Fruit fly (Drosophila melanogaster) whole organism, embryonic: ENCODE measurements around the gene Lnk.

Source experiments
- Antp ChIP-seq: fragments of 200-800 bp; sonication (Bioruptor generic); optimal IDR thresholded peaks from 3 replicates; lab custom pipeline; 2016; ENCODE audit warnings: missing biosample characterization, missing genetic modification characterization
- Atf-2 ChIP-seq: fragments of 200-800 bp; sonication (Bioruptor generic); optimal IDR thresholded peaks from 2 replicates; lab custom pipeline; 2016; ENCODE audit warnings: missing biosample characterization, missing genetic modification characterization
- Atf6 ChIP-seq: fragments of 200-800 bp; sonication (Bioruptor generic); IDR thresholded peaks from 2 replicates; pipeline ENCODE4 v1.3.6; 2022; ENCODE audit warnings: missing biosample characterization, missing genetic modification characterization
- CG10366 ChIP-seq: fragments of 200-800 bp; sonication (Bioruptor generic); IDR thresholded peaks from 2 replicates; pipeline ENCODE4 v1.3.6; 2022; ENCODE audit warnings: missing biosample characterization, missing genetic modification characterization
- CG10654 ChIP-seq: fragments of 200-800 bp; sonication (Bioruptor generic); optimal IDR thresholded peaks from 2 replicates; lab custom pipeline; 2016; ENCODE audit warnings: missing biosample characterization, missing genetic modification characterization
- CG11398 ChIP-seq: fragments of 200-800 bp; sonication (Bioruptor generic); optimal IDR thresholded peaks from 2 replicates; lab custom pipeline; 2016; ENCODE audit warnings: missing biosample characterization, missing genetic modification characterization
- CG12391 ChIP-seq: fragments of 200-800 bp; sonication (Bioruptor generic); optimal IDR thresholded peaks from 3 replicates; lab custom pipeline; 2018; ENCODE audit warnings: missing biosample characterization, mild to moderate bottlenecking, missing genetic modification characterization, moderate library complexity
- CG15073 ChIP-seq: fragments of 200-800 bp; sonication (Bioruptor generic); optimal IDR thresholded peaks from 2 replicates; lab custom pipeline; 2016; ENCODE audit warnings: missing biosample characterization, missing genetic modification characterization
- CG15514 ChIP-seq: fragments of 200-800 bp; sonication (Bioruptor generic); optimal IDR thresholded peaks from 3 replicates; lab custom pipeline; 2017; ENCODE audit warnings: missing biosample characterization, missing genetic modification characterization, mild to moderate bottlenecking, moderate library complexity, missing genetic modification reagents
- CG16863 ChIP-seq: fragments of 200-800 bp; sonication (Bioruptor generic); optimal IDR thresholded peaks from 3 replicates; lab custom pipeline; 2016; ENCODE audit warnings: missing biosample characterization, missing genetic modification characterization
- CG17612 ChIP-seq: fragments of 200-800 bp; sonication (Bioruptor generic); IDR thresholded peaks from 2 replicates; pipeline ENCODE4 v1.3.6; 2022; ENCODE audit warnings: missing biosample characterization, missing genetic modification characterization
- CG18011 ChIP-seq: fragments of 200-800 bp; sonication (Bioruptor generic); optimal IDR thresholded peaks from 2 replicates; lab custom pipeline; 2017; ENCODE audit warnings: missing biosample characterization, missing genetic modification characterization, mild to moderate bottlenecking, moderate library complexity, missing genotype
- CG18764 ChIP-seq: fragments of 200-800 bp; sonication (Bioruptor generic); optimal IDR thresholded peaks from 3 replicates; lab custom pipeline; 2016; ENCODE audit warnings: missing biosample characterization, missing genetic modification characterization
- CG2120 ChIP-seq: fragments of 200-800 bp; sonication (Bioruptor generic); optimal IDR thresholded peaks from 3 replicates; lab custom pipeline; 2016; ENCODE audit warnings: missing biosample characterization, missing genetic modification characterization
- CG2678 ChIP-seq: fragments of 200-800 bp; sonication (Bioruptor generic); optimal IDR thresholded peaks from 3 replicates; lab custom pipeline; 2019; ENCODE audit warnings: missing biosample characterization, mild to moderate bottlenecking, missing genetic modification characterization, moderate library complexity
- CG3281 ChIP-seq: fragments of 200-800 bp; sonication (Bioruptor generic); optimal IDR thresholded peaks from 3 replicates; lab custom pipeline; 2017; ENCODE audit warnings: missing biosample characterization, mild to moderate bottlenecking, missing genetic modification characterization
- CG3407 ChIP-seq: fragments of 200-800 bp; sonication (Bioruptor generic); optimal IDR thresholded peaks from 2 replicates; lab custom pipeline; 2018; ENCODE audit warnings: missing biosample characterization, mild to moderate bottlenecking, missing genetic modification characterization
- D ChIP-seq, 2 experiments: fragments of 200-800 bp in 1 of 2; fragments of >200 bp in 1 of 2; sonication (Bioruptor generic) in 1 of 2; optimal IDR thresholded peaks; 2 replicates in 1 of 2; 3 replicates in 1 of 2; lab custom pipeline; 2017; ENCODE audit warnings: mild to moderate bottlenecking in 1 of 2, missing biosample characterization in 1 of 2, missing genetic modification characterization in 1 of 2, missing genetic modification reagents in 1 of 2
- Dip2 ChIP-seq: fragments of 200-800 bp; sonication (Bioruptor generic); IDR thresholded peaks from 2 replicates; pipeline ENCODE4 v1.3.6; 2022; ENCODE audit warnings: missing biosample characterization, missing genetic modification characterization
- E2f1 ChIP-seq: fragments of 200-800 bp; sonication (Bioruptor generic); IDR thresholded peaks from 2 replicates; pipeline ENCODE4 v1.3.6; 2022; ENCODE audit warnings: missing biosample characterization, missing genetic modification characterization
- Elba2 ChIP-seq: fragments of 200-800 bp; sonication (Bioruptor generic); optimal IDR thresholded peaks from 3 replicates; lab custom pipeline; 2016; ENCODE audit warnings: missing biosample characterization, missing genetic modification characterization
- Fer2 ChIP-seq: fragments of 200-800 bp; sonication (Bioruptor generic); optimal IDR thresholded peaks from 2 replicates; lab custom pipeline; 2018; ENCODE audit warnings: missing biosample characterization, mild to moderate bottlenecking, missing genetic modification characterization, moderate library complexity
- GATAe ChIP-seq: fragments of 200-800 bp; sonication (Bioruptor generic); conservative IDR thresholded peaks from 2 replicates; pipeline ENCODE4 v1.3.6; 2022; ENCODE audit warnings: missing biosample characterization, missing genetic modification characterization
- Gsc ChIP-seq: fragments of 200-800 bp; sonication (Bioruptor generic); IDR thresholded peaks from 2 replicates; pipeline ENCODE4 v1.3.6; 2022; ENCODE audit warnings: missing biosample characterization, missing genetic modification characterization
- H15 ChIP-seq: fragments of 200-800 bp; sonication (Bioruptor generic); IDR thresholded peaks from 3 replicates; pipeline ENCODE4 v1.3.6; 2022; ENCODE audit warnings: missing biosample characterization, missing genetic modification characterization
- Kr ChIP-seq: fragments of 200-800 bp; sonication (Bioruptor generic); optimal IDR thresholded peaks from 2 replicates; lab custom pipeline; 2017; ENCODE audit warnings: missing biosample characterization, mild to moderate bottlenecking, missing genetic modification characterization
- Meics ChIP-seq: fragments of 200-800 bp; sonication (Bioruptor generic); optimal IDR thresholded peaks from 2 replicates; lab custom pipeline; 2017; ENCODE audit warnings: missing biosample characterization, mild to moderate bottlenecking, missing genetic modification characterization
- NFAT ChIP-seq: fragments of 200-800 bp; sonication (Bioruptor generic); IDR thresholded peaks from 2 replicates; pipeline ENCODE4 v1.3.6; 2022; ENCODE audit warnings: missing biosample characterization, missing genetic modification characterization
- NK7.1 ChIP-seq: fragments of 200-800 bp; sonication (Bioruptor generic); optimal IDR thresholded peaks from 3 replicates; lab custom pipeline; 2016; ENCODE audit warnings: missing biosample characterization, missing genetic modification characterization
- Oli ChIP-seq: fragments of 200-800 bp; sonication (Bioruptor generic); optimal IDR thresholded peaks from 2 replicates; lab custom pipeline; 2018; ENCODE audit warnings: missing biosample characterization, mild to moderate bottlenecking, missing genetic modification characterization, moderate library complexity
- Side ChIP-seq: fragments of 200-800 bp; sonication (Bioruptor generic); optimal IDR thresholded peaks from 2 replicates; lab custom pipeline; 2016; ENCODE audit warnings: missing biosample characterization, missing genetic modification characterization
- YL-1 ChIP-seq: fragments of 200-800 bp; sonication (Bioruptor generic); optimal IDR thresholded peaks from 3 replicates; lab custom pipeline; 2017; ENCODE audit warnings: missing biosample characterization, mild to moderate bottlenecking, missing genetic modification characterization
- amos ChIP-seq: fragments of 200-800 bp; sonication (Bioruptor generic); IDR thresholded peaks from 2 replicates; pipeline ENCODE4 v1.3.6; 2022; ENCODE audit warnings: missing biosample characterization, missing genetic modification characterization; ENCODE audit not compliant: partially characterized antibody
- ato ChIP-seq: fragments of 200-800 bp; sonication (Bioruptor generic); IDR thresholded peaks from 2 replicates; pipeline ENCODE4 v1.3.6; 2022; ENCODE audit warnings: missing biosample characterization, missing genetic modification characterization; ENCODE audit not compliant: partially characterized antibody
- dmrt99B ChIP-seq: fragments of 200-800 bp; sonication (Bioruptor generic); optimal IDR thresholded peaks from 2 replicates; lab custom pipeline; 2018; ENCODE audit warnings: missing biosample characterization, mild to moderate bottlenecking, missing genetic modification characterization, moderate library complexity
- esg ChIP-seq: fragments of 200-800 bp; sonication (Bioruptor generic); conservative IDR thresholded peaks from 2 replicates; pipeline ENCODE4 v1.3.6; 2022; ENCODE audit warnings: missing biosample characterization, missing genetic modification characterization
- exex ChIP-seq: fragments of 200-800 bp; sonication (Bioruptor generic); optimal IDR thresholded peaks from 4 replicates; lab custom pipeline; 2018; ENCODE audit warnings: missing biosample characterization, mild to moderate bottlenecking, missing genetic modification characterization, moderate library complexity
- fd3F ChIP-seq: fragments of 200-800 bp; sonication (Bioruptor generic); optimal IDR thresholded peaks from 2 replicates; lab custom pipeline; 2018; ENCODE audit warnings: missing biosample characterization, mild to moderate bottlenecking, missing genetic modification characterization, moderate library complexity
- gcm ChIP-seq: fragments of 200-800 bp; sonication (Bioruptor generic); optimal IDR thresholded peaks from 2 replicates; lab custom pipeline; 2019; ENCODE audit warnings: missing biosample characterization, mild to moderate bottlenecking, missing genetic modification characterization, moderate library complexity
- gem ChIP-seq: fragments of 200-800 bp; sonication (Bioruptor generic); optimal IDR thresholded peaks from 2 replicates; lab custom pipeline; 2019; ENCODE audit warnings: missing biosample characterization, mild to moderate bottlenecking, missing genetic modification characterization, moderate library complexity
- lab ChIP-seq: fragments of 200-800 bp; sonication (Bioruptor generic); optimal IDR thresholded peaks from 3 replicates; lab custom pipeline; 2017; ENCODE audit warnings: missing biosample characterization, missing genetic modification characterization, mild to moderate bottlenecking, moderate library complexity, missing genetic modification reagents
- oc ChIP-seq: fragments of 200-800 bp; sonication (Bioruptor generic); optimal IDR thresholded peaks from 2 replicates; lab custom pipeline; 2018; ENCODE audit warnings: missing biosample characterization, mild to moderate bottlenecking, missing genetic modification characterization, moderate library complexity
- odd ChIP-seq: fragments of 200-800 bp; sonication (Bioruptor generic); optimal IDR thresholded peaks from 2 replicates; lab custom pipeline; 2017; ENCODE audit warnings: missing biosample characterization, mild to moderate bottlenecking, missing genetic modification characterization
- otp ChIP-seq: fragments of 200-800 bp; sonication (Bioruptor generic); IDR thresholded peaks from 3 replicates; pipeline ENCODE4, ENCODE4 v1.3.6; 2022; ENCODE audit warnings: missing biosample characterization, missing genetic modification characterization
- pb ChIP-seq: fragments of 200-800 bp; sonication (Bioruptor generic); optimal IDR thresholded peaks from 3 replicates; lab custom pipeline; 2016; ENCODE audit warnings: missing biosample characterization, missing genetic modification characterization
- pnt ChIP-seq: fragments of 200-800 bp; sonication (Bioruptor generic); optimal IDR thresholded peaks from 3 replicates; lab custom pipeline; 2016; ENCODE audit warnings: missing biosample characterization, missing genetic modification characterization
- repo ChIP-seq: fragments of 200-800 bp; sonication (Bioruptor generic); optimal IDR thresholded peaks from 2 replicates; lab custom pipeline; 2016; ENCODE audit warnings: missing biosample characterization, missing genetic modification characterization
- slbo ChIP-seq: fragments of 200-800 bp; sonication (Bioruptor generic); IDR thresholded peaks from 2 replicates; pipeline ENCODE4 v1.3.6; 2022; ENCODE audit warnings: missing biosample characterization, missing genetic modification characterization
- tin ChIP-seq: fragments of 200-800 bp; sonication (Bioruptor generic); optimal IDR thresholded peaks from 3 replicates; lab custom pipeline; 2016; ENCODE audit warnings: missing biosample characterization, missing genetic modification characterization
- ttk ChIP-seq: fragments of 200-800 bp; sonication (Bioruptor generic); IDR thresholded peaks from 2 replicates; pipeline ENCODE4 v2.1.2; 2022; ENCODE audit warnings: missing biosample characterization, missing genetic modification characterization
- vfl ChIP-seq: fragments of 200-800 bp; sonication (Bioruptor generic); optimal IDR thresholded peaks from 2 replicates; lab custom pipeline; 2016; ENCODE audit warnings: missing biosample characterization, missing genetic modification characterization

Gene Lnk

DNA sequence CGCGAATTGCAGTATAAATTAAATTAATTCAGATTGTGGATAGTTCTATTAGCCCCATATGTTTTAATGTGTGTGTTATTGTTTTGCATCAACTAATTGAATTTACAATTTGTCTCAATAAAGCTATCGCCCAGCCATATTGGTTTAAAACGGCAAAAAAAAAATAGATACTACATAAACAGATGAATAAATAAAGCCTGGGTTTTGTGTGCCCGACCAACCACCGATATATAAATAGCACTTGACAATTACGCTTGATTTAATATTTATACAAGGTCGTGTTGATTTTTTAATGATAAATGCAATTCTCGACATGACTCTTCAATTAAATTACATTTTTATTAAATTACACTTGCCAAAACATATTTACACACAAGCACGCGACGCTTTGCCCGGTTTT is 18.0 kb upstream of the Lnk start (continued):
- no peak for TF ChIP-seq D (optimal IDR thresholded peaks at IDR 0.05; lab: Kevin White, UChicago)
- no peak for TF ChIP-seq D (GFP tag; optimal IDR thresholded peaks at IDR 0.05; lab: Kevin White, UChicago)
- no peak for TF ChIP-seq gcm
- TF ChIP-seq Oli (tag; lab: Kevin White, UChicago) = no peak
- TF ChIP-seq NFAT (GFP tag; lab: Robert Waterston, UW) = no peak
- TF ChIP-seq CG11398 (GFP tag; lab: Kevin White, UChicago) = no peak
- peak; percentile 37 for TF ChIP-seq fd3F
- TF ChIP-seq CG16863 (GFP tag; lab: Kevin White, UChicago) = no peak
- TF ChIP-seq YL-1 (GFP tag; lab: Kevin White, UChicago) = no peak
- no peak for TF ChIP-seq GATAe (GFP tag; lab: Robert Waterston, UW)
- no peak for TF ChIP-seq tin (GFP tag; lab: Kevin White, UChicago)
- TF ChIP-seq Atf6 = peak; percentile 60; the same call in 1 of the 2 replicates
- peak; percentile 31 for TF ChIP-seq CG2120
- TF ChIP-seq otp = no peak
- no peak for TF ChIP-seq esg
- no peak for TF ChIP-seq pnt (GFP tag; lab: Kevin White, UChicago)
- TF ChIP-seq CG3407 (GFP tag; lab: Kevin White, UChicago) = no peak
- TF ChIP-seq odd (GFP tag; lab: Kevin White, UChicago) = no peak
- TF ChIP-seq dmrt99B (tag; lab: Kevin White, UChicago) = no peak
- TF ChIP-seq repo (GFP tag; lab: Kevin White, UChicago) = no peak
- no peak for TF ChIP-seq Elba2
- TF ChIP-seq Side (GFP tag; lab: Kevin White, UChicago) = no peak
- TF ChIP-seq CG3281 (GFP tag; lab: Kevin White, UChicago) = peak; percentile 51
- no peak for TF ChIP-seq Kr
- no peak for TF ChIP-seq CG18764 (GFP tag; lab: Kevin White, UChicago)
- TF ChIP-seq Atf-2 = no peak
- TF ChIP-seq Gsc (GFP tag; lab: Robert Waterston, UW) = no peak
- no peak for TF ChIP-seq exex (tag; lab: Kevin White, UChicago)
- TF ChIP-seq ttk (GFP tag; lab: Robert Waterston, UW) = no peak
- no peak for TF ChIP-seq CG10366 (GFP tag; lab: Robert Waterston, UW)
- no peak for TF ChIP-seq pb (GFP tag; lab: Kevin White, UChicago)
- TF ChIP-seq oc (tag; lab: Kevin White, UChicago) = no peak
- TF ChIP-seq lab = peak; percentile 68
- no peak for TF ChIP-seq CG10654 (GFP tag; lab: Kevin White, UChicago)
- no peak for TF ChIP-seq Dip2 (GFP tag; lab: Robert Waterston, UW)
- peak; percentile 23 for TF ChIP-seq Fer2 (tag; lab: Kevin White, UChicago)
- peak; percentile 67 for TF ChIP-seq CG15514
- no peak for TF ChIP-seq ato (GFP tag; lab: Robert Waterston, UW)
- no peak for TF ChIP-seq Antp
- TF ChIP-seq gem (tag; lab: Kevin White, UChicago) = no peak
- TF ChIP-seq CG2678 (tag; lab: Kevin White, UChicago) = no peak
- TF ChIP-seq CG18011 (GFP tag; lab: Kevin White, UChicago) = no peak
- TF ChIP-seq NK7.1 (GFP tag; lab: Kevin White, UChicago) = no peak
- TF ChIP-seq amos (GFP tag; lab: Robert Waterston, UW) = no peak
- TF ChIP-seq CG17612 = no peak
- no peak for TF ChIP-seq slbo
- no peak for TF ChIP-seq E2f1 (GFP tag; lab: Robert Waterston, UW)
- TF ChIP-seq H15 (GFP tag; lab: Robert Waterston, UW) = no peak
- TF ChIP-seq vfl (GFP tag; lab: Kevin White, UChicago) = no peak
- TF ChIP-seq CG15073 (GFP tag; lab: Kevin White, UChicago) = no peak
- TF ChIP-seq Meics (GFP tag; lab: Kevin White, UChicago) = peak; percentile 51
- no peak for TF ChIP-seq CG12391 (tag; lab: Kevin White, UChicago)
